Fruit fly (Drosophila melanogaster) whole organism, prepupa: ENCODE results near the gene Slh.

ENCODE experiments used
- CG10669 ChIP-seq: fragments of 200-800 bp; sonication (Bioruptor generic); optimal IDR thresholded peaks from 3 replicates; lab custom pipeline; 2018; ENCODE audit warnings: missing biosample characterization, mild to moderate bottlenecking, missing genetic modification characterization, moderate library complexity
- CG11762 ChIP-seq: fragments of 200-800 bp; sonication (Bioruptor generic); optimal IDR thresholded peaks from 3 replicates; lab custom pipeline; 2016; ENCODE audit warnings: missing biosample characterization, missing genetic modification characterization; ENCODE audit not compliant: insufficient read depth
- CG1621 ChIP-seq: fragments of 200-800 bp; sonication (Bioruptor generic); optimal IDR thresholded peaks from 3 replicates; lab custom pipeline; 2018; ENCODE audit warnings: missing biosample characterization, mild to moderate bottlenecking, missing genetic modification characterization
- CG16779 ChIP-seq: fragments of 200-800 bp; sonication (Bioruptor generic); optimal IDR thresholded peaks from 3 replicates; lab custom pipeline; 2017; ENCODE audit warnings: missing biosample characterization, mild to moderate bottlenecking, missing genetic modification characterization
- CG3032 ChIP-seq: fragments of 200-800 bp; optimal IDR thresholded peaks from 2 replicates; lab custom pipeline; 2019; ENCODE audit warnings: missing biosample characterization, mild to moderate bottlenecking, missing genetic modification characterization, moderate library complexity
- CG31627 ChIP-seq: fragments of 200-800 bp; sonication (Bioruptor generic); optimal IDR thresholded peaks from 3 replicates; lab custom pipeline; 2016; ENCODE audit warnings: missing biosample characterization, missing genetic modification characterization
- CG32006 ChIP-seq: fragments of 200-800 bp; sonication (Bioruptor generic); optimal IDR thresholded peaks from 3 replicates; lab custom pipeline; 2017; ENCODE audit warnings: missing biosample characterization, mild to moderate bottlenecking, missing genetic modification characterization
- CG34406 ChIP-seq: fragments of 200-800 bp; sonication (Bioruptor generic); optimal IDR thresholded peaks from 3 replicates; lab custom pipeline; 2016; ENCODE audit warnings: missing biosample characterization, missing genetic modification characterization
- CG4318 ChIP-seq: fragments of 200-800 bp; sonication (Bioruptor generic); optimal IDR thresholded peaks from 3 replicates; lab custom pipeline; 2017; ENCODE audit warnings: missing biosample characterization, mild to moderate bottlenecking, missing genetic modification characterization
- CG6163 ChIP-seq: fragments of 200-800 bp; sonication (Bioruptor generic); IDR thresholded peaks from 3 replicates; pipeline ENCODE4 v1.3.6; 2022; ENCODE audit warnings: missing biosample characterization, missing genetic modification characterization
- CG6792 ChIP-seq: fragments of 200-800 bp; sonication (Bioruptor generic); optimal IDR thresholded peaks from 3 replicates; lab custom pipeline; 2016; ENCODE audit warnings: missing biosample characterization, missing genetic modification characterization
- CG6854 ChIP-seq: fragments of 200-800 bp; sonication (Bioruptor generic); optimal IDR thresholded peaks from 2 replicates; lab custom pipeline; 2017; ENCODE audit warnings: missing biosample characterization, mild to moderate bottlenecking, missing genetic modification characterization
- CG8119 ChIP-seq: fragments of 200-800 bp; sonication (Bioruptor generic); IDR thresholded peaks from 3 replicates; pipeline ENCODE4 v1.3.6; 2022; ENCODE audit warnings: missing biosample characterization, missing genetic modification characterization
- CG8319 ChIP-seq: fragments of 200-800 bp; sonication (Bioruptor generic); optimal IDR thresholded peaks from 3 replicates; lab custom pipeline; 2016; ENCODE audit warnings: missing biosample characterization, missing genetic modification characterization
- CG8632 ChIP-seq: fragments of 200-800 bp; sonication (Bioruptor generic); optimal IDR thresholded peaks from 3 replicates; lab custom pipeline; 2016; ENCODE audit warnings: missing biosample characterization, missing genetic modification characterization
- Eip78C ChIP-seq: fragments of 200-800 bp; sonication (Bioruptor generic); peaks from one replicate; lab custom pipeline; 2016; ENCODE audit warnings: missing biosample characterization, missing genetic modification characterization
- Ets96B ChIP-seq: fragments of 200-800 bp; optimal IDR thresholded peaks from 2 replicates; lab custom pipeline; 2019; ENCODE audit warnings: missing biosample characterization, mild to moderate bottlenecking, missing genetic modification characterization, moderate library complexity
- Hr38 ChIP-seq: sonication (Bioruptor generic); optimal IDR thresholded peaks from 2 replicates; lab custom pipeline; 2016; ENCODE audit warnings: missing biosample characterization, missing genetic modification characterization
- Hr39 ChIP-seq: fragments of 200-800 bp; sonication (Bioruptor generic); optimal IDR thresholded peaks from 2 replicates; lab custom pipeline; 2016; ENCODE audit warnings: missing biosample characterization, missing genetic modification characterization
- Met ChIP-seq: fragments of 200-800 bp; sonication (Bioruptor generic); optimal IDR thresholded peaks from 3 replicates; lab custom pipeline; 2016; ENCODE audit warnings: missing biosample characterization, missing genetic modification characterization
- OdsH ChIP-seq: fragments of 200-800 bp; sonication (Bioruptor generic); optimal IDR thresholded peaks from 3 replicates; lab custom pipeline; 2016; ENCODE audit warnings: missing biosample characterization, missing genetic modification characterization
- Sox102F ChIP-seq: fragments of 200-800 bp; sonication (Bioruptor generic); optimal IDR thresholded peaks from 2 replicates; lab custom pipeline; 2016; ENCODE audit warnings: missing biosample characterization, mild to moderate bottlenecking, missing genetic modification characterization
- Sox14 ChIP-seq: fragments of 200-800 bp; sonication (Bioruptor generic); optimal IDR thresholded peaks from 3 replicates; lab custom pipeline; 2016; ENCODE audit warnings: missing biosample characterization, missing genetic modification characterization
- Sox15 ChIP-seq: fragments of 200-800 bp; sonication (Bioruptor generic); optimal IDR thresholded peaks from 3 replicates; lab custom pipeline; 2016; ENCODE audit warnings: missing biosample characterization, missing genetic modification characterization
- acj6 ChIP-seq: fragments of 200-800 bp; sonication (Bioruptor generic); optimal IDR thresholded peaks from 3 replicates; lab custom pipeline; 2016; ENCODE audit warnings: missing biosample characterization, missing genetic modification characterization
- cyc ChIP-seq: fragments of 200-800 bp; sonication (Bioruptor generic); optimal IDR thresholded peaks from 3 replicates; lab custom pipeline; 2016; ENCODE audit warnings: missing biosample characterization, missing genetic modification characterization
- dac ChIP-seq: fragments of 200-800 bp; sonication (Bioruptor generic); optimal IDR thresholded peaks from 2 replicates; lab custom pipeline; 2017; ENCODE audit warnings: missing biosample characterization, mild to moderate bottlenecking, missing genetic modification characterization
- eg ChIP-seq: fragments of 200-800 bp; sonication (Bioruptor generic); IDR thresholded peaks from 3 replicates; pipeline ENCODE4 v1.3.6; 2022; ENCODE audit warnings: missing biosample characterization, missing genetic modification characterization
- net ChIP-seq: fragments of 200-800 bp; sonication (Bioruptor generic); optimal IDR thresholded peaks from 3 replicates; lab custom pipeline; 2016; ENCODE audit warnings: missing biosample characterization, missing genetic modification characterization
- pdm3 ChIP-seq: fragments of 200-800 bp; sonication (Bioruptor generic); optimal IDR thresholded peaks from 3 replicates; lab custom pipeline; 2016; ENCODE audit warnings: missing biosample characterization, missing genetic modification characterization
- salr ChIP-seq, 2 experiments: fragments of 200-800 bp; sonication (Bioruptor generic); optimal IDR thresholded peaks; 3 replicates each; lab custom pipeline; 2016 to 2018; ENCODE audit warnings: missing biosample characterization in 2 of 2, missing genetic modification characterization in 2 of 2, mild to moderate bottlenecking in 1 of 2
- spab ChIP-seq: fragments of 200-800 bp; sonication (Bioruptor generic); optimal IDR thresholded peaks from 2 replicates; lab custom pipeline; 2017; ENCODE audit warnings: missing biosample characterization, mild to moderate bottlenecking, missing genetic modification characterization, missing genetic modification reagents
- ss ChIP-seq, 2 experiments: fragments of 200-800 bp; sonication (Bioruptor generic); optimal IDR thresholded peaks; 2 replicates in 1 of 2; 3 replicates in 1 of 2; lab custom pipeline; 2017 to 2018; ENCODE audit warnings: mild to moderate bottlenecking in 2 of 2, missing biosample characterization in 2 of 2, missing genetic modification characterization in 2 of 2, moderate library complexity in 1 of 2
- svp ChIP-seq: fragments of 200-800 bp; sonication (Bioruptor generic); peaks from one replicate; lab custom pipeline; 2016; ENCODE audit warnings: missing biosample characterization, missing genetic modification characterization
- vri ChIP-seq: fragments of 200-800 bp; sonication (Bioruptor generic); optimal IDR thresholded peaks from 3 replicates; lab custom pipeline; 2016; ENCODE audit warnings: missing biosample characterization, mild to moderate bottlenecking, missing genetic modification characterization

The Slh gene

dm6 chr2L:2456516-2457392 is 35.7 kb downstream of the Slh start:
- TF ChIP-seq Hr38 (GFP tag; lab: Kevin White, UChicago) (no peak), CG8632 (GFP tag; lab: Kevin White, UChicago) (no peak), pdm3 (no peak), Hr39 (GFP tag; lab: Kevin White, UChicago) (no peak), CG11762 (GFP tag; lab: Kevin White, UChicago) (no peak), cyc (GFP tag; lab: Kevin White, UChicago) (no peak), svp (GFP tag; lab: Kevin White, UChicago) (no peak), CG6854 (GFP tag; lab: Kevin White, UChicago) (no peak), Sox14 (no peak), CG4318 (no peak), Ets96B (tag; lab: Kevin White, UChicago) (no peak), CG3032 (tag; lab: Kevin White, UChicago) (no peak), vri (no peak), salr (GFP tag; optimal IDR thresholded peaks at IDR 0.05; lab: Kevin White, UChicago) (no peak), acj6 (no peak)

dm6 chr2L:2454644-2455043 is 37.8 kb downstream of the Slh start:
- TF ChIP-seq Ets96B (tag; lab: Kevin White, UChicago): no peak
- peak in 1 of 2 experiments; percentile 24 for TF ChIP-seq ss (GFP tag; optimal IDR thresholded peaks at IDR 0.05; lab: Kevin White, UChicago)
- TF ChIP-seq CG6792 (GFP tag; lab: Kevin White, UChicago): no peak
- no peak for TF ChIP-seq CG8319 (GFP tag; lab: Kevin White, UChicago)
- no peak for TF ChIP-seq CG10669 (GFP tag; lab: Kevin White, UChicago)
- TF ChIP-seq eg (GFP tag; lab: Robert Waterston, UW): 0 out of 3 replicates have a peak, but pooled peaks have one; percentile 8
- TF ChIP-seq CG34406: no peak
- TF ChIP-seq CG6854 (GFP tag; lab: Kevin White, UChicago): no peak
- TF ChIP-seq CG6163 (GFP tag; lab: Robert Waterston, UW): 0 out of 3 replicates have a peak, but pooled peaks have one; percentile 29
- TF ChIP-seq Sox102F (GFP tag; lab: Kevin White, UChicago): no peak
- no peak for TF ChIP-seq CG32006 (GFP tag; lab: Kevin White, UChicago)
- no peak for TF ChIP-seq CG3032 (tag; lab: Kevin White, UChicago)
- peak; percentile 15 for TF ChIP-seq CG1621 (tag; lab: Kevin White, UChicago)
- peak; percentile 1 for TF ChIP-seq svp (GFP tag; lab: Kevin White, UChicago)
- TF ChIP-seq dac (GFP tag; lab: Kevin White, UChicago): no peak
- TF ChIP-seq Sox15: no peak
- no peak for TF ChIP-seq OdsH (GFP tag; lab: Kevin White, UChicago)
- no peak for TF ChIP-seq net (GFP tag; lab: Kevin White, UChicago)
- TF ChIP-seq Sox14: no peak
- 0 out of 3 replicates have a peak, but pooled peaks have one; percentile 22 for TF ChIP-seq CG8119 (GFP tag; lab: Robert Waterston, UW)
- no peak for TF ChIP-seq spab
- no peak for TF ChIP-seq CG31627 (GFP tag; lab: Kevin White, UChicago)
- peak; percentile 59 for TF ChIP-seq Eip78C (GFP tag; lab: Kevin White, UChicago)

dm6 chr2L:2453818-2454217 is 38.7 kb downstream of the Slh start:
- TF ChIP-seq CG16779 (tag; lab: Kevin White, UChicago) (no peak), acj6 (no peak), CG34406 (no peak), Met (no peak), CG6854 (GFP tag; lab: Kevin White, UChicago) (no peak), CG32006 (GFP tag; lab: Kevin White, UChicago) (no peak)
